Fruit fly (Drosophila melanogaster) whole organism, wandering third instar larva: Measurements from ENCODE around the gene CG5846.
A peak's percentile ranks its signal among the peaks of the same experiment; 100 is the strongest.

Experiments
- Abd-B ChIP-seq: fragments of >200 bp; optimal IDR thresholded peaks from 2 replicates; lab custom pipeline; 2017; ENCODE audit warnings: missing biosample characterization, missing genetic modification characterization
- CG32264 ChIP-seq: fragments of 200-800 bp; sonication (Bioruptor generic); optimal IDR thresholded peaks from 2 replicates; lab custom pipeline; 2016; ENCODE audit warnings: missing biosample characterization, missing genetic modification characterization
- CG9705 ChIP-seq: fragments of 200-800 bp; sonication (Bioruptor generic); optimal IDR thresholded peaks from 2 replicates; lab custom pipeline; 2018; ENCODE audit warnings: missing biosample characterization, mild to moderate bottlenecking, missing genetic modification characterization
- CrebA ChIP-seq: fragments of 200-800 bp; sonication (Bioruptor generic); optimal IDR thresholded peaks from 2 replicates; lab custom pipeline; 2016; ENCODE audit warnings: missing biosample characterization, mild to moderate bottlenecking, missing genetic modification characterization, borderline replicate concordance
- Dfd ChIP-seq: fragments of >200 bp; optimal IDR thresholded peaks from 2 replicates; lab custom pipeline; 2017; ENCODE audit warnings: missing biosample characterization, missing genetic modification characterization
- Dif ChIP-seq: fragments of 200-275, 200-300 bp; sonication (Bioruptor generic); optimal IDR thresholded peaks from 2 replicates; lab custom pipeline; 2018; ENCODE audit warnings: missing biosample characterization, missing genetic modification characterization; ENCODE audit not compliant: partially characterized antibody
- GATAd ChIP-seq: sonication (Bioruptor generic); optimal IDR thresholded peaks from 2 replicates; lab custom pipeline; 2016; ENCODE audit warnings: missing biosample characterization, missing genetic modification characterization
- HLH106 ChIP-seq: fragments of 200-800 bp; optimal IDR thresholded peaks from 3 replicates; lab custom pipeline; 2019; ENCODE audit warnings: missing biosample characterization, mild to moderate bottlenecking, missing genetic modification characterization, moderate library complexity
- Hnf4 ChIP-seq: fragments of 200-800 bp; sonication (Bioruptor generic); optimal IDR thresholded peaks from 2 replicates; lab custom pipeline; 2016; ENCODE audit warnings: missing biosample characterization, mild to moderate bottlenecking, missing genetic modification characterization
- Hr78 ChIP-seq: fragments of >200 bp; optimal IDR thresholded peaks from 2 replicates; lab custom pipeline; 2017; ENCODE audit warnings: missing biosample characterization, missing genetic modification characterization
- Hr83 ChIP-seq: fragments of 200-300 bp; sonication (Bioruptor generic); optimal IDR thresholded peaks from 2 replicates; lab custom pipeline; 2016; ENCODE audit warnings: missing biosample characterization, mild to moderate bottlenecking, missing genetic modification characterization, moderate library complexity; ENCODE audit not compliant: poor library complexity, severe bottlenecking
- Jra ChIP-seq: sonication (Bioruptor generic); optimal IDR thresholded peaks from 2 replicates; lab custom pipeline; 2016; ENCODE audit warnings: missing biosample characterization, missing genetic modification characterization
- Mio ChIP-seq: sonication (Bioruptor generic); optimal IDR thresholded peaks from 2 replicates; lab custom pipeline; 2016; ENCODE audit warnings: missing biosample characterization, missing genetic modification characterization
- Myc ChIP-seq: fragments of >200 bp; optimal IDR thresholded peaks from 2 replicates; lab custom pipeline; 2017
- N ChIP-seq: fragments of >200 bp; optimal IDR thresholded peaks from 2 replicates; lab custom pipeline; 2018; ENCODE audit warnings: missing biosample characterization, missing external identifiers, missing genetic modification characterization
- OdsH ChIP-seq: fragments of 200-800 bp; sonication (Bioruptor generic); optimal IDR thresholded peaks from 2 replicates; lab custom pipeline; 2016; ENCODE audit warnings: missing biosample characterization, mild to moderate bottlenecking, missing genetic modification characterization
- Rel ChIP-seq, 2 experiments: fragments of 200-800 bp; sonication (Bioruptor generic) in 1 of 2; optimal IDR thresholded peaks; 2 replicates in 1 of 2; 3 replicates in 1 of 2; lab custom pipeline; 2016 to 2019; ENCODE audit warnings: mild to moderate bottlenecking in 2 of 2, missing biosample characterization in 2 of 2, missing genetic modification characterization in 2 of 2, moderate library complexity in 1 of 2
- Sp1 ChIP-seq: fragments of 200-800 bp; sonication (Bioruptor generic); optimal IDR thresholded peaks from 3 replicates; lab custom pipeline; 2019; ENCODE audit warnings: missing biosample characterization, mild to moderate bottlenecking, missing genetic modification characterization, moderate library complexity
- Vsx2 ChIP-seq: fragments of 200-300, 225-300 bp; sonication (Bioruptor generic); optimal IDR thresholded peaks from 2 replicates; lab custom pipeline; 2018; ENCODE audit warnings: missing biosample characterization, missing genetic modification characterization; ENCODE audit not compliant: partially characterized antibody
- br ChIP-seq: fragments of 200-800 bp; sonication (Bioruptor generic); optimal IDR thresholded peaks from 2 replicates; lab custom pipeline; 2016; ENCODE audit warnings: missing biosample characterization, missing genetic modification characterization
- brk ChIP-seq: fragments of 200-800 bp; sonication (Bioruptor generic); optimal IDR thresholded peaks from 2 replicates; lab custom pipeline; 2016; ENCODE audit warnings: missing biosample characterization, mild to moderate bottlenecking, missing genetic modification characterization
- dl ChIP-seq, 2 experiments: fragments of 175-275, 200-275 bp in 1 of 2; fragments of 200-275 bp in 1 of 2; sonication (Bioruptor generic); optimal IDR thresholded peaks; lab custom pipeline; 2018; ENCODE audit warnings: mild to moderate bottlenecking in 2 of 2, missing biosample characterization in 2 of 2, missing genetic modification characterization in 2 of 2, moderate library complexity in 2 of 2; ENCODE audit not compliant: partially characterized antibody in 2 of 2, insufficient read depth in 1 of 2
- dmrt93B ChIP-seq: fragments of 200-800 bp; sonication (Bioruptor generic); optimal IDR thresholded peaks from 2 replicates; lab custom pipeline; 2018; ENCODE audit warnings: missing biosample characterization, mild to moderate bottlenecking, missing genetic modification characterization
- dsf ChIP-seq: sonication (Bioruptor generic); optimal IDR thresholded peaks from 2 replicates; lab custom pipeline; 2016; ENCODE audit warnings: missing biosample characterization, missing genetic modification characterization, borderline replicate concordance
- ey ChIP-seq: fragments of 200-800 bp; sonication (Bioruptor generic); optimal IDR thresholded peaks from 2 replicates; lab custom pipeline; 2016; ENCODE audit warnings: missing biosample characterization, missing genetic modification characterization
- foxo ChIP-seq, 2 experiments: fragments of 200-800 bp; sonication (Bioruptor generic); optimal IDR thresholded peaks; 2 replicates in 1 of 2; 3 replicates in 1 of 2; lab custom pipeline; 2016 to 2017; ENCODE audit warnings: missing biosample characterization in 2 of 2, missing genetic modification characterization in 2 of 2
- fru ChIP-seq: fragments of 200-800 bp; sonication (Bioruptor generic); optimal IDR thresholded peaks from 3 replicates; lab custom pipeline; 2016; ENCODE audit warnings: missing biosample characterization, mild to moderate bottlenecking, missing genetic modification characterization
- h ChIP-seq: fragments of 200-800 bp; sonication (Bioruptor generic); optimal IDR thresholded peaks from 3 replicates; lab custom pipeline; 2016; ENCODE audit warnings: missing biosample characterization, mild to moderate bottlenecking, missing genetic modification characterization
- jim ChIP-seq: fragments of 175-275, 200-325 bp; sonication (Bioruptor generic); optimal IDR thresholded peaks from 2 replicates; lab custom pipeline; 2016; ENCODE audit warnings: missing biosample characterization, mild to moderate bottlenecking, missing genetic modification characterization
- lola ChIP-seq: fragments of >200 bp; optimal IDR thresholded peaks from 2 replicates; lab custom pipeline; 2017; ENCODE audit warnings: missing biosample characterization, missing genetic modification characterization
- pan ChIP-seq: fragments of >200 bp; optimal IDR thresholded peaks from 2 replicates; lab custom pipeline; 2017
- psq ChIP-seq: fragments of 200-800 bp; sonication (Bioruptor generic); optimal IDR thresholded peaks from 3 replicates; lab custom pipeline; 2017; ENCODE audit warnings: missing biosample characterization, mild to moderate bottlenecking, missing genetic modification characterization, moderate library complexity
- rgr ChIP-seq: fragments of 200-800 bp; sonication (Bioruptor generic); optimal IDR thresholded peaks from 3 replicates; lab custom pipeline; 2016; ENCODE audit warnings: missing biosample characterization, mild to moderate bottlenecking, missing genetic modification characterization
- sage ChIP-seq: fragments of 200-800 bp; sonication (Bioruptor generic); optimal IDR thresholded peaks from 2 replicates; lab custom pipeline; 2016; ENCODE audit warnings: missing biosample characterization, mild to moderate bottlenecking, missing genetic modification characterization
- sv ChIP-seq: fragments of 200-800 bp; sonication (Bioruptor generic); optimal IDR thresholded peaks from 3 replicates; lab custom pipeline; 2016; ENCODE audit warnings: missing biosample characterization, missing genetic modification characterization
- tai ChIP-seq: sonication (Bioruptor generic); optimal IDR thresholded peaks from 2 replicates; lab custom pipeline; 2016; ENCODE audit warnings: missing biosample characterization, missing genetic modification characterization
- usp ChIP-seq: fragments of >200 bp; optimal IDR thresholded peaks from 2 replicates; lab custom pipeline; 2017; ENCODE audit warnings: missing biosample characterization, missing genetic modification characterization
- woc ChIP-seq: sonication (Bioruptor generic); optimal IDR thresholded peaks from 2 replicates; lab custom pipeline; 2016; ENCODE audit warnings: missing biosample characterization, mild to moderate bottlenecking, missing genetic modification characterization

CG5846 gene

DNA sequence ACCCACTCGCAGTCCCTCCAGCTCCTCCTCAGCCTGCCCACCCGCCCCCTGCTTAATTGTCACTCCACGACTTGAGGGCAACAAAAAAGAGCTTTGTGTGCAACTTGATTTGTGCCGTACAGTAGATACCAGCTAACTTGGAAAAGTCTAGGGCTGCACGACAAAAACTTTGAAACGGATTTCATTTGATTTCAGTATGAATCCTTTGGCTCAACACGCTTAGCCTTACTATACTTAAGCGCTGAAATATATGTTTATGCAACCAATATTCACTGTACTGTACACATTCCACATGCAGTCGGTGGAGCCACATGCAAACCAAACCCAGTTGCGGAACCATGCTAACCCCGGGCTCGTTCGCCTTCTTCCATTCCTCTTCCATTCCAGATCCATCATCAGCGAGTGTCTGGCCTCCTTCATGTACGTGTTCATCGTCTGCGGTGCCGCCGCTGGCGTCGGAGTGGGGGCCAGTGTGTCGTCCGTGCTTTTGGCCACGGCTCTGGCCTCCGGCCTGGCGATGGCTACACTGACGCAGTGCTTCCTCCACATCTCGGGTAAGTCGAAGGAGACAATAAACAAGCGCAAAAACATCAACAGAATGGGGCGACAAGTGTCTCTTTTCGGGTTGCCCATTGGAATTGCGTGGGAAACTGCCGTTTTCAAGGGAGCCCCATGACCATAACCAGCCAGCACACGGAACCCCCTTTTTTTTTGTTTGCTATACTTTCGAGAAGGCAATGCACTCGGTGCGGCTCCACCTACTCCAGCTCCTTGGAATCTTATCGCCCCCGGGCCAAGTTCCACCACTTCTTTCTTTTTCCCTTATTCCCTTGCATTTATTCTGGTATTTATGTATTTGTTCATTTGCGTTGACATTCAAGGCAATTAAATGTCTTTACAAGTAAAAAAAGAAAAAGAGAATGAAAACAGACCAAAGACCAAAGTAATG is 29.6 kb upstream of the CG5846 start (continued):
- no peak for TF ChIP-seq Dfd (GFP tag; lab: Kevin White, UChicago)
- peak; percentile 87 for TF ChIP-seq rgr
- TF ChIP-seq Abd-B (GFP tag; lab: Kevin White, UChicago) = no peak
- TF ChIP-seq Sp1 (GFP tag; lab: Kevin White, UChicago) = peak; percentile 89
- TF ChIP-seq sv (GFP tag; lab: Kevin White, UChicago) = no peak
- peak; percentile 37 to 92 for TF ChIP-seq foxo (GFP tag; optimal IDR thresholded peaks at IDR 0.05; lab: Kevin White, UChicago)
- TF ChIP-seq CG9705 (GFP tag; lab: Kevin White, UChicago) = peak; percentile 90

DNA sequence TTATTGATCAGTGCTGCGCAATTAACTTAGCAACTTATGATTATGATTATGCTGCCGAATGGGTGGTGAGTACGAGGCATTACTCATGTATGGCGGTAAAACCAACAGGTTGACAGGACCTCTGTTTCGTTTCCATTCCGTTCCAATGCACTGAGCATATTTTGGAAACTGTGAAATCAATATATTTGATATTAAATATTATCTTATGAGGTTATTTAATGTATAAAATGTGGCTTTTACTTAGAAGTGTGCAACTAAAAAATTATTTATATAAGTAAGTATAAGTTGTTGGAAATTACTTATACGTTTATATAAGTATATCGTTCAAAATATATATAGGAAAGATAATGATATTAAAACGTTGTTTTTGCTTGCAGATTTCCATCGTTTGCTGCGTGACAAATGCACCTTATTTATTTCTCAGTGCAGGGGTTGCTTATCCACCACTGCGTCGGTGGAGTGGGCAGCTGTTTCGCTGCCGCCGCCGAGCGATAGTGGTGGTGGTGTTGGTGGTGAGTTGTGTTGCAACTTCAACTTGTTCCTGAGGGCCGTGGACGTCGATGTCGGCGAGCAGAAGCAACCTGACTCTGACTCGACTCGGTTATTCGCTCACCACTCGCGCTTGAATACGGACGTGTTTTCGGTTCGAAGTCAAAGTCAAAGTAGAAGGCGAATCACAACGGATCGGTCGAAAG is 27.2 kb upstream of the CG5846 start, which contains the start of gene bib:
TSS of gene bib (plus strand) at position 568 of the 695 bp plus-strand sequence.
- TF ChIP-seq sage (GFP tag; lab: Kevin White, UChicago) = peak; percentile 78
- TF ChIP-seq Dfd (GFP tag; lab: Kevin White, UChicago) = no peak
- peak; percentile 90 for TF ChIP-seq Sp1 (GFP tag; lab: Kevin White, UChicago)
- TF ChIP-seq OdsH (GFP tag; lab: Kevin White, UChicago) = peak; percentile 89
- peak; percentile 84 for TF ChIP-seq tai (GFP tag; lab: Kevin White, UChicago)
- no peak for TF ChIP-seq lola (GFP tag; lab: Kevin White, UChicago)
- no peak for TF ChIP-seq jim (GFP tag; lab: Kevin White, UChicago)
- TF ChIP-seq CG32264 (GFP tag; lab: Kevin White, UChicago) = no peak
- peak in 1 of 2 experiments; percentile 90 for TF ChIP-seq foxo (GFP tag; optimal IDR thresholded peaks at IDR 0.05; lab: Kevin White, UChicago)
- peak; percentile 79 for TF ChIP-seq Rel (GFP tag; optimal IDR thresholded peaks at IDR 0.05; lab: Kevin White, UChicago)
- TF ChIP-seq Rel (tag; optimal IDR thresholded peaks at IDR 0.05; lab: Kevin White, UChicago) = peak; percentile 42
- TF ChIP-seq HLH106 = peak; percentile 88
- TF ChIP-seq psq = peak; percentile 88
- peak; percentile 52 for TF ChIP-seq br (GFP tag; lab: Kevin White, UChicago)
- no peak for TF ChIP-seq Abd-B (GFP tag; lab: Kevin White, UChicago)
- TF ChIP-seq Vsx2 = peak; percentile 59
- TF ChIP-seq Hr83 = peak; percentile 48
- peak; percentile 15 for TF ChIP-seq dsf
- no peak for TF ChIP-seq pan (lab: Kevin White, UChicago)
- TF ChIP-seq fru (GFP tag; lab: Kevin White, UChicago) = peak; percentile 86
- TF ChIP-seq N (GFP tag; lab: Kevin White, UChicago) = no peak
- TF ChIP-seq Mio (GFP tag; lab: Kevin White, UChicago) = no peak
- peak; percentile 81 for TF ChIP-seq h (GFP tag; lab: Kevin White, UChicago)
- no peak for TF ChIP-seq Myc (lab: Kevin White, UChicago)
- no peak for TF ChIP-seq usp (GFP tag; lab: Kevin White, UChicago)
- peak; percentile 85 for TF ChIP-seq brk (GFP tag; lab: Kevin White, UChicago)
- TF ChIP-seq Hnf4 (GFP tag; lab: Kevin White, UChicago) = peak; percentile 70
- peak; percentile 80 for TF ChIP-seq dmrt93B (GFP tag; lab: Kevin White, UChicago)
- TF ChIP-seq Hr78 (GFP tag; lab: Kevin White, UChicago) = no peak
- peak; percentile 57 for TF ChIP-seq CG9705 (GFP tag; lab: Kevin White, UChicago)
- TF ChIP-seq Jra (GFP tag; lab: Kevin White, UChicago) = peak; percentile 17
- TF ChIP-seq Dif (GFP tag; lab: Kevin White, UChicago) = peak; percentile 66
- peak; percentile 53 for TF ChIP-seq woc (GFP tag; lab: Kevin White, UChicago)
- TF ChIP-seq dl (GFP tag; optimal IDR thresholded peaks at IDR 0.05; lab: Kevin White, UChicago; ENCODE audit: insufficient read depth in 1 of 2, partially characterized antibody in 2 of 2) = no peak
- TF ChIP-seq sv (GFP tag; lab: Kevin White, UChicago) = peak; percentile 72
- peak; percentile 86 for TF ChIP-seq rgr
- peak; percentile 66 for TF ChIP-seq CrebA (GFP tag; lab: Kevin White, UChicago)
- no peak for TF ChIP-seq GATAd (GFP tag; lab: Kevin White, UChicago)
- TF ChIP-seq ey = peak; percentile 73
